Worm (Caenorhabditis elegans) whole organism, L3 larva: ENCODE measurements around the gene gldi-1.
"Not testable (repeated sequence)": the region's sequence is repeated elsewhere in the genome, so short reads cannot be mapped to it uniquely, and the experiment has no call there.

ENCODE experiments used
- R02D3.7 ChIP-seq: fragments of 150-350 bp; optimal IDR thresholded peaks from 2 replicates; lab custom pipeline; 2014; ENCODE audit warnings: missing biosample characterization, missing genetic modification characterization
- ama-1 ChIP-seq: fragments of 150-350 bp; optimal IDR thresholded peaks from 2 replicates; lab custom pipeline; 2018
- ceh-16 ChIP-seq: sonication (generic microtip); optimal IDR thresholded peaks from 2 replicates; lab custom pipeline; 2017; ENCODE audit warnings: missing biosample characterization, missing genetic modification characterization
- ceh-28 ChIP-seq: fragments of 150-350 bp; optimal IDR thresholded peaks from 2 replicates; lab custom pipeline; 2014; ENCODE audit warnings: missing biosample characterization, missing genetic modification reagents, missing genetic modification characterization
- ceh-82 ChIP-seq: fragments of 150-350 bp; optimal IDR thresholded peaks from 2 replicates; lab custom pipeline; 2014; ENCODE audit warnings: missing biosample characterization, missing genetic modification characterization
- egl-5 ChIP-seq: fragments of 150-350 bp; optimal IDR thresholded peaks from 2 replicates; lab custom pipeline; 2017; ENCODE audit warnings: missing biosample characterization, missing genetic modification reagents, missing genetic modification characterization, inconsistent platforms
- elt-1 ChIP-seq: fragments of 150-350 bp; optimal IDR thresholded peaks from 2 replicates; lab custom pipeline; 2014; ENCODE audit warnings: missing biosample characterization, missing genetic modification characterization
- elt-2 ChIP-seq: sonication (generic microtip); optimal IDR thresholded peaks from 2 replicates; lab custom pipeline; 2016; ENCODE audit warnings: missing genetic modification reagents, mild to moderate bottlenecking, missing genetic modification characterization, missing compliant biosample characterization
- elt-3 ChIP-seq, 3 experiments: fragments of 150-350 bp in 1 of 3; sonication (generic microtip) in 2 of 3; optimal IDR thresholded peaks; 2 replicates in 2 of 3; 4 replicates in 1 of 3; lab custom pipeline; 2014 to 2017; ENCODE audit warnings: missing biosample characterization in 3 of 3, missing genetic modification characterization in 3 of 3
- eor-1 ChIP-seq, 2 experiments: fragments of 150-350 bp; optimal IDR thresholded peaks; 2 replicates each; lab custom pipeline; 2014 to 2018; ENCODE audit warnings: missing biosample characterization in 2 of 2, missing genetic modification characterization in 2 of 2
- fkh-10 ChIP-seq: sonication (generic microtip); optimal IDR thresholded peaks from 2 replicates; lab custom pipeline; 2017; ENCODE audit warnings: missing biosample characterization, missing genetic modification reagents, missing genetic modification characterization
- fkh-2 ChIP-seq: fragments of 150-350 bp; optimal IDR thresholded peaks from 2 replicates; lab custom pipeline; 2014; ENCODE audit warnings: missing biosample characterization, missing genetic modification reagents, missing genetic modification characterization
- fos-1 ChIP-seq: fragments of 150-350 bp; optimal IDR thresholded peaks from 2 replicates; lab custom pipeline; 2014; ENCODE audit warnings: missing biosample characterization, missing genetic modification characterization
- hmg-11 ChIP-seq: sonication (generic microtip); optimal IDR thresholded peaks from 2 replicates; lab custom pipeline; 2016; ENCODE audit warnings: missing genetic modification characterization, missing compliant biosample characterization
- lin-15B ChIP-seq: fragments of 150-350 bp; optimal IDR thresholded peaks from 2 replicates; lab custom pipeline; 2014; ENCODE audit warnings: missing biosample characterization, missing genetic modification characterization
- lsy-12 ChIP-seq: sonication (generic microtip); optimal IDR thresholded peaks from 2 replicates; lab custom pipeline; 2016; ENCODE audit warnings: mild to moderate bottlenecking, missing genetic modification characterization, missing compliant biosample characterization
- mdl-1 ChIP-seq: fragments of 150-350 bp; optimal IDR thresholded peaks from 2 replicates; lab custom pipeline; 2014; ENCODE audit warnings: missing biosample characterization, missing genetic modification characterization
- mml-1 ChIP-seq: fragments of 150-350 bp; sonication (generic microtip); optimal IDR thresholded peaks from 3 replicates; lab custom pipeline; 2014; ENCODE audit warnings: missing biosample characterization, missing genetic modification characterization
- nfya-1 ChIP-seq: sonication (generic microtip); optimal IDR thresholded peaks from 2 replicates; lab custom pipeline; 2017; ENCODE audit warnings: missing genetic modification characterization, mild to moderate bottlenecking, missing compliant biosample characterization, antibody characterized with exemption, moderate library complexity; ENCODE audit not compliant: insufficient read depth
- nhr-12 ChIP-seq: fragments of 150-350 bp; optimal IDR thresholded peaks from 2 replicates; lab custom pipeline; 2014; ENCODE audit warnings: missing biosample characterization, missing genetic modification characterization
- nhr-23 ChIP-seq: fragments of 150-350 bp; optimal IDR thresholded peaks from 2 replicates; lab custom pipeline; 2014; ENCODE audit warnings: missing biosample characterization, missing genetic modification reagents, missing genetic modification characterization
- nhr-237 ChIP-seq: fragments of 150-350 bp; optimal IDR thresholded peaks from 2 replicates; lab custom pipeline; 2014; ENCODE audit warnings: missing biosample characterization, missing genetic modification characterization
- nhr-28 ChIP-seq: fragments of 150-350 bp; optimal IDR thresholded peaks from 2 replicates; lab custom pipeline; 2014; ENCODE audit warnings: missing biosample characterization, missing genetic modification characterization
- nhr-43 ChIP-seq: sonication (generic microtip); optimal IDR thresholded peaks from 2 replicates; lab custom pipeline; 2016; ENCODE audit warnings: mild to moderate bottlenecking, missing genetic modification characterization, missing compliant biosample characterization; ENCODE audit not compliant: poor library complexity, severe bottlenecking
- nhr-67 ChIP-seq: fragments of 150-350 bp; optimal IDR thresholded peaks from 2 replicates; lab custom pipeline; 2014; ENCODE audit warnings: missing biosample characterization, missing genetic modification characterization
- pha-4 ChIP-seq: fragments of 150-350 bp; optimal IDR thresholded peaks from 2 replicates; lab custom pipeline; 2014; ENCODE audit warnings: missing biosample characterization, missing genetic modification reagents, missing genetic modification characterization
- pqm-1 ChIP-seq: fragments of 150-350 bp; optimal IDR thresholded peaks from 2 replicates; lab custom pipeline; 2017; ENCODE audit warnings: missing biosample characterization, missing genetic modification characterization, inconsistent platforms
- snpc-4 ChIP-seq: fragments of 150-350 bp; optimal IDR thresholded peaks from 2 replicates; lab custom pipeline; 2014; ENCODE audit warnings: missing biosample characterization, missing genetic modification characterization
- tbx-2 ChIP-seq: sonication (generic microtip); optimal IDR thresholded peaks from 2 replicates; lab custom pipeline; 2016; ENCODE audit warnings: mild to moderate bottlenecking, missing genetic modification characterization, missing compliant biosample characterization
- unc-39 ChIP-seq: sonication (generic microtip); optimal IDR thresholded peaks from 4 replicates; lab custom pipeline; 2017; ENCODE audit warnings: missing biosample characterization, missing genetic modification characterization
- unc-62 ChIP-seq: fragments of 150-350 bp; sonication (generic microtip); optimal IDR thresholded peaks from 4 replicates; lab custom pipeline; 2014; ENCODE audit warnings: missing biosample characterization, missing genetic modification reagents, missing genetic modification characterization
- zag-1 ChIP-seq: fragments of 150-350 bp; optimal IDR thresholded peaks from 2 replicates; lab custom pipeline; 2014; ENCODE audit warnings: missing biosample characterization, missing genetic modification characterization
- ztf-4 ChIP-seq: fragments of 150-350 bp; optimal IDR thresholded peaks from 2 replicates; lab custom pipeline; 2014; ENCODE audit warnings: missing biosample characterization, missing genetic modification characterization

The gldi-1 gene

DNA sequence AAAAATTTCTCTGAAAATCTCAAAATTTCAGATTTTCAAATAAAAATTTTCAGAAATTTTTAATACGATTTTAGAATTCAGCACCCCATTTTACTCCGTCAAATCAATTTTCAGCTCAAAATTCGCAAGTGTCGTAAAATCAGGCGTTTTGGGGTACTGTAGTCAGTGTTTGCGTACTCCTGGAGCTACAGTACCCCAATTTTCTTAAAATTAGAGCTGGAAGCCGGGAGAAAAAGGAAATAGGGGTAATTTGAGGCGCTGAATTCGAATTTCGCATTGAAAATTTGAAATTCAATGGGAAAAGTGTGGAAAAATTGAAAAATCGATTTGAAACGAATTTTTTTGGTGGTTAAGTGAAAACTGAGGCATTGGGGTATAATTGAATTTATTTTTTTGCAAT is 22.9 kb downstream of the gldi-1 start:
- TF ChIP-seq pqm-1, result no peak
- no peak for TF ChIP-seq snpc-4 (tag; lab: Kevin White, UChicago)
- TF ChIP-seq ceh-16 (tag; lab: Kevin White, UChicago), result no peak
- TF ChIP-seq ama-1 (lab: Kevin White, UChicago), result no peak
- TF ChIP-seq nhr-12 (tag; lab: Kevin White, UChicago), result no peak
- TF ChIP-seq unc-62 (GFP tag; lab: Kevin White, UChicago), result no peak
- TF ChIP-seq R02D3.7 (tag; lab: Kevin White, UChicago), result no peak
- TF ChIP-seq nhr-43 (tag; lab: Kevin White, UChicago), result no peak
- TF ChIP-seq lsy-12 (tag; lab: Kevin White, UChicago), result no peak
- no peak for TF ChIP-seq zag-1 (tag; lab: Kevin White, UChicago)

DNA sequence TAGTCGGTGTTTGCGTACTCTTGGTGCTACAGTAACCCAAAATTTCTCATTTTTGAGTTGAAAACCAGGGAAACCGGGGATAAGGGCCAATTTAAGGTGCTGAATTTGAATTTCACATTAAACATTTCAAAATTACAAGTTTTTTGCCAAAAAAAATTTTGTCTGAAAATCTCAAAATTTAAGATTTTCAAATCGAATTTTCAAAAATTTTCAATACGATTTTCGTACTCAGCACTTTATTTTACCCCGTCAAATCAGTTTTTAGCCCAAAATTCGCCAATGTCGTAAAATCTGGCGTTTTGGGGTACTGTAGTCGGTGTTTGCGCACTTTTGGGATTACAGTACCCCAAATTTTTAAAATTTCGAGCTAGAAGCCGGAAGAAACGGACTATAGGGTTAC is 23.3 kb downstream of the gldi-1 start, which contains the start of gene W10D9.3:
Gene W10D9.3 (minus strand): TSS at position 101 of the 400 bp plus-strand sequence.
- TF ChIP-seq ceh-82 (tag; lab: Kevin White, UChicago), result no peak
- TF ChIP-seq ceh-28 (tag; lab: Kevin White, UChicago), result no peak
- no peak for TF ChIP-seq tbx-2 (tag; lab: Kevin White, UChicago)
- no peak for TF ChIP-seq elt-2
- TF ChIP-seq fos-1 (tag; lab: Kevin White, UChicago), result no peak
- TF ChIP-seq mml-1 (tag; lab: Kevin White, UChicago), result no peak
- no peak for TF ChIP-seq snpc-4 (tag; lab: Kevin White, UChicago)
- no peak for TF ChIP-seq elt-3 (tag; optimal IDR thresholded peaks at IDR 0.05; lab: Kevin White, UChicago)
- no peak for TF ChIP-seq hmg-11 (tag; lab: Kevin White, UChicago)
- no peak for TF ChIP-seq ztf-4
- TF ChIP-seq lsy-12 (tag; lab: Kevin White, UChicago), result no peak
- TF ChIP-seq nfya-1 (tag; lab: Kevin White, UChicago), result no peak
- no peak for TF ChIP-seq unc-62 (GFP tag; lab: Kevin White, UChicago)
- TF ChIP-seq lin-15B (tag; lab: Kevin White, UChicago), result no peak
- TF ChIP-seq pha-4 (tag; lab: Kevin White, UChicago), result no peak
- no peak for TF ChIP-seq nhr-28 (tag; lab: Kevin White, UChicago)
- no peak for TF ChIP-seq fkh-2 (tag; lab: Kevin White, UChicago)
- TF ChIP-seq ceh-16 (tag; lab: Kevin White, UChicago), result no peak
- no peak for TF ChIP-seq nhr-12 (tag; lab: Kevin White, UChicago)

DNA sequence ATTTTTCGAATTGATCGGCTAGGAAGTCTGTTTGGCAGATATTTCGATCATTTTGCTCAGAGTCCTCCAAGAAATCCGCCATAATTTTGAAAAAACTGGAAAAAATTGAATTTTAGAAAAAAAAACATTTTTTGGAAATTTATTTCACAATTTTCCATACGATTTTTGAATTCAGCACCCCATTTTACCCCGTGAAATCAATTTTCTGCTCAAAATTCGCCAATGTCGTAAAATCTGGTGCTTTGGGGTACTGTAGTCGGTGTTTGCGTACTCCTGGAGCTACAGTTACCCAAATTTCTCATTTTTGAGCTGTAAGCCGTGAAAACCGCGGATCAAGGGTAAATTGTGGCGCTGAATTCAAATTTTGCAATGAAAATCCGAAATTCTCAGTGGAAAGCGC is 26.4 kb downstream of the gldi-1 start, which contains the start of gene gvd-1:
Gene gvd-1 (minus strand): TSS at position 101 of the 400 bp plus-strand sequence.
- no peak for TF ChIP-seq mdl-1
- no peak for TF ChIP-seq zag-1 (tag; lab: Kevin White, UChicago)
- no peak for TF ChIP-seq nhr-23 (tag; lab: Kevin White, UChicago)
- TF ChIP-seq nhr-237 (tag; lab: Kevin White, UChicago), result no peak
- TF ChIP-seq eor-1 (tag; optimal IDR thresholded peaks at IDR 0.05; lab: Kevin White, UChicago), result no peak
- TF ChIP-seq nhr-12 (tag; lab: Kevin White, UChicago), result no peak
- TF ChIP-seq unc-39, result no peak

- TF ChIP-seq nhr-67 (tag; lab: Kevin White, UChicago) (no peak), mdl-1 (no peak), unc-62 (GFP tag; lab: Kevin White, UChicago) (no peak), fkh-10 (no peak), elt-1 (tag; lab: Kevin White, UChicago) (no peak), fkh-2 (tag; lab: Kevin White, UChicago) (no peak), nhr-43 (tag; lab: Kevin White, UChicago) (no peak), eor-1 (tag; optimal IDR thresholded peaks at IDR 0.05; lab: Kevin White, UChicago) (no peak), ceh-28 (tag; lab: Kevin White, UChicago) (no peak), egl-5 (no peak), unc-39 (no peak)
Measured at ce11 chrII:456371-456770, 27.8 kb downstream of the gldi-1 start.

DNA sequence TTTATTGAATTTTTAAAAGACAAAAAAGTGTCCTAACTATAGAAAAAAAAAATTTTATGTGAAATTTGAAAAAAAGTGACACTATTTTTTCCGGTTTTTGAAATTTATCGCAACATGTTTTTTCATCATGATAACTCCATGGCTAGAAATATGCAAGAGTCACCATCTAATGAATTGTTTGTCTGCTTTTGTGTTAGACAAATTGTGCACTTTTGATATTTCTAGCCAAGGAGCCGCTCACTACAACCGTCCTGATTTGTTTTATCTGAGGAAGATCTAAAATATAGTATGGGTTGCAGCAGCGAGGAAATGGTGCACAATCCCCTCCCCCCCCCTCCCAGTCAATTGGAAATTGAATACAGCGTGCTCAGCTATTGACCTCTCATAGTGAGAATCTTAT is 29.5 kb downstream of the gldi-1 start, which contains the start of gene W10D9.1:
Gene W10D9.1 (plus strand): TSS at position 301 of the 400 bp plus-strand sequence.
- not testable (repeated sequence) for TF ChIP-seq fkh-2 (tag; lab: Kevin White, UChicago); egl-5; elt-3 (tag; optimal IDR thresholded peaks at IDR 0.05; lab: Kevin White, UChicago)
